Fruit fly (Drosophila melanogaster): Measurements from ENCODE around the gene Agpat2.

The Agpat2 gene

DNA sequence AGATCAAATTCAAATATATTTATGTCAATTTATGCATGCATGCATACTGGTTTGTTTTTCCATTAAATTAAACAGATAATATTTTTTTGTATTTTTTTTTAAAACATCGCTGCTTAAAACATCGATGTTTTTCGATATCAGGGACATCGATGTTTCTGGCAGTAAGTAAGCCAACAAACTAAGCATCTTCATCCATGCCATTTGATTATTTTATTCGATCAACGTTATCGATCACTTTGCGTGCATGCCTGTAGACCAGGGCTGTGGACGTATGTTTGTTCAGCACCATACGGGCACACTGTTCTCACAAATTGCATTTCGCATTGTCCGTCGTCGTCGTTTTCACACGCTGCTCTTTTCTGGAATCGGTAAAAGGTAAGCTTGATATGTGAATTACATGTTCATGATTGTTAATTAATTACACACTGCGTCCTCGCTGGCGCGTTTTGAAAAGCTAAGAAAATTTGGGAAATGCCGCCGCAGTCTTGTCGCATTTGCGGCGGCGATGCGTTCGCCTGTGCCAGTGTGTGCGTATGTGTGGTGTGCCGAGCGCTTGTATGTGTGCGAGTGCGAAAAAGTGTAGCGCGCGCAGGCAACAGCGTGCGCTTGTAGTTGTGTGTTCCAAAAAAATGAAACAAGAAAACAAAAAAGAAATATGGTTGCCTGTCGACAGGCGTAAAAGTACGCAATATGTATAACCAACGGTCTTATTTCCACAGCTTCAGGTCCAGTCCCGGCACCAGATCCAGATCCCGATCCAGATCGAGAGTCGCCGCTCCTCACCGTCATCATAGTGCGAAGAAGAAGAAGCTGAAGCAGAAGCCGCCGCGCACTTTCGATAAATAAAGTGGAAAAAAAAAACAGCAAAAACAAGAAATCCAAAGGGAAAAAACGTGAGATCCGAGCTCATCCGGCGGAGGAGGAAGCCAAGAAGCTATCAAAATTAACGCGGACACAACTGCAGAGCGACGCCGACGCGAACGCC, 60.2 kb downstream of the Agpat2 start, which contains the start of gene emb:
Gene emb (plus strand): TSS at position 288 of the 985 bp plus-strand sequence.
- TF ChIP-seq CG17801 (GFP tag; optimal IDR thresholded peaks at IDR 0.05; ENCODE audit: partially characterized antibody) = peak; percentile 67

DNA sequence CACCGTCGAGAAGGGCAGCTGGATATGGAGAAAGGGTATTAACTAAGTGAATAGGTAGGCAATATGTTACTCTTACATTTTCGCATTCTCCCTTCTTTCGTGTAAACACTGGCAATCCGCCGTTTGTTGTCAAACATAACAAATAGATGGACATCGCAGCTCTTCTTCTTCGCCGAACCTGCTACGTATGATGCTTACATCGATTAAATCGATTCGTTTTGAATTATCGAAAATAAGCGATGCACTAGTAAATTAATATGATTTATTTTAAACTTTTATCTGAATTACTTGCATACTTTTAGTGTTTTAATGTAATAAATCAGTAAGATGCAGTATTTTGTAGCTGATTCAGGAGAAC, 60.9 kb downstream of the Agpat2 start, which contains the start of gene fy:
Gene fy (minus strand): TSS at position 353 of the 358 bp plus-strand sequence.
- no peak for TF ChIP-seq CG17801 (GFP tag; optimal IDR thresholded peaks at IDR 0.05; ENCODE audit: partially characterized antibody)

DNA sequence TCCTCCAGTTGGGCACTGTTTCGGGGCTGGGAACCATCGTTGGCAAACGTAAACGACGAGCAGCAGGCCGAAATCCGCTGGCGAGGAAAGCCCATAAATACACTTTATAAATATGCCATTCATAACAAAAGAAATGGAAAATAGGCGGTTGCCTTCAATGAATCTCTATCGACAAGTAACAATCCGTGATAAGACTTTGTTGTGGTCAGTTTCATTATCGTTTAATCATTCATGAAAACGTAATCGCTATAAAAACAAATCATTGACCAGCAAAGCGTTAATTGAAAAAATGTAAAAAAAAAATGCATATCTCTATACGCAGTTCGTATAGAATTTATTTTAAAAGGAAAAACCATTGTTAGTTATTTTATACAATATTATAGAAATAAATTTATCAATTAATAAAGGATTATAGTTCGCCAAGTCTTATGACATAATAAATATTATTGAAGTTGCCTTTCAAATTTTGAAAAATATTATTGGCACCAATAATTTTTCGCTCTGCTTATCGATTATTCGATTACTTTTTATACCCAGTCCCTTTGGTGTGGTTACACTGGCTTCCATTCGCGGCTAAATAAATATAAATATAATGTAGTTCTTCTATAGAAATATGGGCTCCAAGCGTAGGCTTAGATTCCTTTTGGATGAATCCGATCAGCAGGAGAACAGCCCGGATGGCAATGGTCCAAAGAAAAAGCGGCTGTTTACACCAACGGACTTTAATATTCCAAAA, 63.8 kb downstream of the Agpat2 start, which contains the start of gene CG31898:
Gene CG31898 (plus strand): TSS at position 559 of the 736 bp plus-strand sequence.
- TF ChIP-seq CG17801 (GFP tag; optimal IDR thresholded peaks at IDR 0.05; ENCODE audit: partially characterized antibody) = no peak

Measured in ovary, adult (tissue).